Worm (Caenorhabditis elegans) whole organism, midembryonic: ENCODE results near the gene arl-5.

ENCODE experiments used
- T22C8.4 ChIP-seq: fragments of 200-800 bp; sonication (Bioruptor generic); IDR thresholded peaks from 2 replicates; pipeline ENCODE4 v1.3.6; 2022; ENCODE audit warnings: missing genetic modification characterization, missing compliant biosample characterization
- flt-1 ChIP-seq: fragments of 200-800 bp; sonication (Bioruptor generic); IDR thresholded peaks from 2 replicates; pipeline ENCODE4 v1.3.6; 2022; ENCODE audit warnings: missing genetic modification characterization, missing compliant biosample characterization
- med-1 ChIP-seq: sonication (generic microtip); optimal IDR thresholded peaks from 2 replicates; lab custom pipeline; 2017; ENCODE audit warnings: missing genetic modification characterization, mild to moderate bottlenecking, missing compliant biosample characterization, antibody characterized with exemption, missing genetic modification reagents; ENCODE audit not compliant: insufficient read depth
- tab-1 ChIP-seq: fragments of 200-800 bp; sonication (Bioruptor generic); IDR thresholded peaks from 2 replicates; pipeline ENCODE4 v1.3.6; 2022; ENCODE audit warnings: missing genetic modification characterization, missing compliant biosample characterization
- ztf-23 ChIP-seq: fragments of 200-800 bp; sonication (Bioruptor generic); IDR thresholded peaks from 2 replicates; pipeline ENCODE4 v1.3.6; 2022; ENCODE audit warnings: missing genetic modification reagents, missing genetic modification characterization, missing compliant biosample characterization
- ztf-29 ChIP-seq: fragments of 200-800 bp; sonication (Bioruptor generic); IDR thresholded peaks from 2 replicates; pipeline ENCODE4 v1.3.6; 2022; ENCODE audit warnings: missing genetic modification reagents, missing genetic modification characterization, missing compliant biosample characterization

ce11 chrIII:9830502-9830901, 7.5 kb downstream of the arl-5 start, which contains the start of gene ZK632.12:
- no peak for TF ChIP-seq ztf-23
- TF ChIP-seq tab-1 = no peak
- TF ChIP-seq med-1 = no peak
- TF ChIP-seq T22C8.4 (GFP tag; lab: Robert Waterston, UW) = no peak
- TF ChIP-seq flt-1 = no peak
- no peak for TF ChIP-seq ztf-29 (GFP tag; lab: Robert Waterston, UW)
